Comparison of ENCODE assay signal across 1 fruit fly cellular context in genomic region chr2L:5403552-5404330, dm6.
A peak's percentile ranks its signal among the peaks of the same experiment; 100 is the strongest.
TF ChIP-seq lines count a peak whose summit lies in the region.

H15 (plus strand) TSS chr2L:5404280.

TF ChIP-seq in whole organism, embryonic, 481 proteins besides CTCF, POLR2A, EP300 and RAD21 (continued from another document):
- peak; percentile 97 for TF ChIP-seq sd (tag; optimal IDR thresholded peaks at IDR 0.05; lab: Kevin White, UChicago)
- no peak for TF ChIP-seq PHDP (tag; optimal IDR thresholded peaks at IDR 0.05; lab: Kevin White, UChicago)
- TF ChIP-seq D19B (GFP tag; optimal IDR thresholded peaks at IDR 0.05; lab: Kevin White, UChicago), result no peak
- TF ChIP-seq Tbp (GFP tag; optimal IDR thresholded peaks at IDR 0.05; lab: Kevin White, UChicago), result no peak
- no peak for TF ChIP-seq sens-2 (GFP tag; IDR thresholded peaks at IDR 0.05; lab: Robert Waterston, UW)
- no peak for TF ChIP-seq NK7.1 (GFP tag; optimal IDR thresholded peaks at IDR 0.05; lab: Kevin White, UChicago)
- no peak for TF ChIP-seq caup (GFP tag; optimal IDR thresholded peaks at IDR 0.05; lab: Kevin White, UChicago; ENCODE audit: severe bottlenecking)
- TF ChIP-seq B-H2 (GFP tag; optimal IDR thresholded peaks at IDR 0.05; lab: Kevin White, UChicago), result no peak
- no peak for TF ChIP-seq peb (GFP tag; IDR thresholded peaks at IDR 0.05; lab: Robert Waterston, UW)
- peak; percentile 100 for TF ChIP-seq hth (optimal IDR thresholded peaks at IDR 0.05; lab: Kevin White, UChicago)
- no peak for TF ChIP-seq Optix (GFP tag; IDR thresholded peaks at IDR 0.05; lab: Robert Waterston, UW)
- TF ChIP-seq lola (GFP tag; optimal IDR thresholded peaks at IDR 0.05; lab: Kevin White, UChicago), result no peak
- no peak for TF ChIP-seq CG17568 (GFP tag; optimal IDR thresholded peaks at IDR 0.05; lab: Kevin White, UChicago)
- TF ChIP-seq CG13424 (tag; optimal IDR thresholded peaks at IDR 0.05; lab: Kevin White, UChicago), result no peak
- no peak for TF ChIP-seq NfI (GFP tag; optimal IDR thresholded peaks at IDR 0.05; lab: Kevin White, UChicago)
- no peak for TF ChIP-seq exex (tag; optimal IDR thresholded peaks at IDR 0.05; lab: Kevin White, UChicago)
- TF ChIP-seq CG8388 (GFP tag; optimal IDR thresholded peaks at IDR 0.05; lab: Kevin White, UChicago), result no peak
- TF ChIP-seq sob (GFP tag; IDR thresholded peaks at IDR 0.05; lab: Robert Waterston, UW), result no peak
- TF ChIP-seq CG10147 (GFP tag; optimal IDR thresholded peaks at IDR 0.05; lab: Kevin White, UChicago), result no peak
- no peak for TF ChIP-seq CG4282 (GFP tag; optimal IDR thresholded peaks at IDR 0.05; lab: Kevin White, UChicago)
- TF ChIP-seq wor (GFP tag; IDR thresholded peaks at IDR 0.05; lab: Robert Waterston, UW), result no peak
- TF ChIP-seq CG14710 (tag; optimal IDR thresholded peaks at IDR 0.05; lab: Kevin White, UChicago), result no peak
- no peak for TF ChIP-seq Lhr (GFP tag; optimal IDR thresholded peaks at IDR 0.05; lab: Kevin White, UChicago)
- TF ChIP-seq row (GFP tag; IDR thresholded peaks at IDR 0.05; lab: Robert Waterston, UW), result no peak
- no peak for TF ChIP-seq cas (GFP tag; IDR thresholded peaks at IDR 0.05; lab: Robert Waterston, UW)
- peak; percentile 92 for TF ChIP-seq CG9437 (GFP tag; optimal IDR thresholded peaks at IDR 0.05; lab: Kevin White, UChicago)
- TF ChIP-seq dm (GFP tag; optimal IDR thresholded peaks at IDR 0.05; lab: Kevin White, UChicago), result no peak
- TF ChIP-seq CG11085 (GFP tag; IDR thresholded peaks at IDR 0.05; lab: Robert Waterston, UW), result no peak
- TF ChIP-seq CG11504 (tag; optimal IDR thresholded peaks at IDR 0.05; lab: Kevin White, UChicago), result peak; percentile 48
- TF ChIP-seq CG12104 (GFP tag; optimal IDR thresholded peaks at IDR 0.05; lab: Kevin White, UChicago), result no peak
- TF ChIP-seq pum (GFP tag; optimal IDR thresholded peaks at IDR 0.05; lab: Kevin White, UChicago), result no peak
- TF ChIP-seq Oli (tag; optimal IDR thresholded peaks at IDR 0.05; lab: Kevin White, UChicago), result no peak
- TF ChIP-seq CG13123 (GFP tag; optimal IDR thresholded peaks at IDR 0.05; lab: Kevin White, UChicago), result no peak
- TF ChIP-seq dmrt99B (tag; optimal IDR thresholded peaks at IDR 0.05; lab: Kevin White, UChicago), result no peak
- no peak for TF ChIP-seq CG6654 (GFP tag; optimal IDR thresholded peaks at IDR 0.05; lab: Kevin White, UChicago)
- no peak for TF ChIP-seq ac (GFP tag; optimal IDR thresholded peaks at IDR 0.05; lab: Kevin White, UChicago)
- no peak for TF ChIP-seq CG10209 (GFP tag; optimal IDR thresholded peaks at IDR 0.05; lab: Kevin White, UChicago)
- TF ChIP-seq CG16815 (GFP tag; optimal IDR thresholded peaks at IDR 0.05; lab: Kevin White, UChicago), result no peak
- no peak for TF ChIP-seq fd102C (GFP tag; optimal IDR thresholded peaks at IDR 0.05; lab: Kevin White, UChicago)
- TF ChIP-seq Mrtf (GFP tag; IDR thresholded peaks at IDR 0.05; lab: Robert Waterston, UW), result no peak
- no peak for TF ChIP-seq CG7928 (GFP tag; optimal IDR thresholded peaks at IDR 0.05; lab: Kevin White, UChicago)
- TF ChIP-seq CG3726 (GFP tag; IDR thresholded peaks at IDR 0.05; lab: Robert Waterston, UW), result no peak
- TF ChIP-seq aop (GFP tag; IDR thresholded peaks at IDR 0.05; lab: Robert Waterston, UW), result no peak
- no peak for TF ChIP-seq corto (GFP tag; optimal IDR thresholded peaks at IDR 0.05; lab: Kevin White, UChicago)
- TF ChIP-seq CG4328 (GFP tag; optimal IDR thresholded peaks at IDR 0.05; lab: Kevin White, UChicago), result no peak
- no peak for TF ChIP-seq CkIIα-i1 (GFP tag; IDR thresholded peaks at IDR 0.05; lab: Robert Waterston, UW)
- TF ChIP-seq her (GFP tag; optimal IDR thresholded peaks at IDR 0.05; lab: Kevin White, UChicago), result no peak
- TF ChIP-seq usp (GFP tag; optimal IDR thresholded peaks at IDR 0.05; lab: Kevin White, UChicago), result no peak
- no peak for TF ChIP-seq CG17912 (GFP tag; optimal IDR thresholded peaks at IDR 0.05; lab: Kevin White, UChicago)
- TF ChIP-seq bsh (GFP tag; optimal IDR thresholded peaks at IDR 0.05; lab: Kevin White, UChicago), result no peak
- no peak for TF ChIP-seq CG4854 (GFP tag; optimal IDR thresholded peaks at IDR 0.05; lab: Kevin White, UChicago)
TF ChIP-seq in whole organism, embryonic: peak in this region for 79.
